Worm (Caenorhabditis elegans) whole organism, young adult: ENCODE results near the gene E03H12.5.

Source experiments
- B0035.1 ChIP-seq: sonication (generic microtip); optimal IDR thresholded peaks from 2 replicates; lab custom pipeline; 2016; ENCODE audit warnings: missing genetic modification characterization, mild to moderate bottlenecking, missing compliant biosample characterization, missing genotype, missing genetic modification reagents
- ama-1 ChIP-seq, 3 experiments: fragments of 150-350 bp in 1 of 3; sonication (generic microtip) in 2 of 3; optimal IDR thresholded peaks; 2 replicates each; lab custom pipeline; 2014 to 2018; ENCODE audit warnings: missing biosample characterization in 2 of 3, missing genetic modification characterization in 2 of 3, missing genetic modification reagents in 2 of 3
- let-607 ChIP-seq, 2 experiments: fragments of 200-800 bp in 1 of 2; sonication (Bioruptor generic) in 1 of 2; sonication (generic microtip) in 1 of 2; optimal IDR thresholded peaks; 2 replicates each; lab custom pipeline; 2016 to 2018; ENCODE audit warnings: mild to moderate bottlenecking in 2 of 2, missing compliant biosample characterization in 2 of 2, missing genetic modification characterization in 2 of 2, moderate library complexity in 2 of 2, missing genotype in 1 of 2
- lin-26 ChIP-seq: fragments of 200-800 bp; sonication (Bioruptor generic); IDR thresholded peaks from 2 replicates; pipeline ENCODE4 v1.3.6; 2022; ENCODE audit warnings: missing genetic modification reagents, missing genetic modification characterization, missing compliant biosample characterization
- nfya-1 ChIP-seq: sonication (generic microtip); optimal IDR thresholded peaks from 2 replicates; lab custom pipeline; 2017; ENCODE audit warnings: antibody characterized with exemption, missing compliant biosample characterization, missing genetic modification characterization, borderline replicate concordance; ENCODE audit not compliant: insufficient read depth
- nfya-2 ChIP-seq: fragments of 200-800 bp; sonication (Bioruptor generic); IDR thresholded peaks from 2 replicates; pipeline ENCODE4 v1.3.6; 2022; ENCODE audit warnings: missing genetic modification reagents, missing genetic modification characterization, missing compliant biosample characterization
- nhr-80 ChIP-seq: sonication (generic microtip); optimal IDR thresholded peaks from 2 replicates; lab custom pipeline; 2016; ENCODE audit warnings: missing genetic modification characterization, missing compliant biosample characterization
- nhr-90 ChIP-seq: sonication (generic microtip); optimal IDR thresholded peaks from 2 replicates; lab custom pipeline; 2016; ENCODE audit warnings: missing genotype, mild to moderate bottlenecking, missing genetic modification characterization, missing compliant biosample characterization
- pha-4 ChIP-seq: fragments of 150-350 bp; sonication (generic microtip); optimal IDR thresholded peaks from 2 replicates; lab custom pipeline; 2014; ENCODE audit warnings: missing biosample characterization, missing genetic modification reagents, missing genetic modification characterization
- sptf-2 ChIP-seq: fragments of 200-800 bp; sonication (Bioruptor generic); optimal IDR thresholded peaks from 2 replicates; lab custom pipeline; 2018; ENCODE audit warnings: mild to moderate bottlenecking, missing genetic modification characterization, missing compliant biosample characterization
- unc-62 ChIP-seq: fragments of 150-350 bp; optimal IDR thresholded peaks from 2 replicates; lab custom pipeline; 2014; ENCODE audit warnings: missing biosample characterization, missing genetic modification reagents, missing genetic modification characterization
- ztf-6 ChIP-seq: fragments of 200-800 bp; sonication (Bioruptor generic); IDR thresholded peaks from 2 replicates; pipeline ENCODE4 v1.3.6; 2022; ENCODE audit warnings: missing genetic modification reagents, missing genetic modification characterization, missing compliant biosample characterization

DNA sequence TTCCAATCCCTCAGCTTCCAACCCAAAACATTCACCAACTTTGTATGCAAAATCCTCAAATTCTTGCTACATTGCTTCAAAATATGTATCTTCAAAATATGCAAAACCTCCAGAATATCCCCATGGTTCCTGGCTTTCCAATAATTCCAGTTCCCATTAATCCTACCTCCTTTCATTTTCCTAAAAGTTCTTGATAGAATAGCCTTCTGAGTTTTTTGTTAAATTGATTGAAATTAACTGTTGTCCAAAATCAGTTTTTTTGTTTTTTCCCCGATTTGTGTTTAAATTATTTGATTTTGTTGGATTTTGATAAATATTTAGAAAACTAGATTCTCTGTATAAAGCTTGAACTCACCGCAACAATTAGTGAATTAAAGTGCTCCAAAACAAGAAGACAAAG lies 28.1 kb downstream of the E03H12.5 start:
- TF ChIP-seq ztf-6 (no peak), unc-62 (GFP tag; lab: Kevin White, UChicago) (no peak), let-607 (tag; optimal IDR thresholded peaks at IDR 0.05; lab: Kevin White, UChicago) (no peak), nfya-2 (no peak), lin-26 (GFP tag; lab: Robert Waterston, UW) (no peak), pha-4 (tag; lab: Kevin White, UChicago) (no peak), sptf-2 (GFP tag; lab: Kevin White, UChicago) (no peak), B0035.1 (tag; lab: Kevin White, UChicago) (no peak), ama-1 (optimal IDR thresholded peaks at IDR 0.05; lab: Kevin White, UChicago) (no peak), ama-1 (GFP tag; optimal IDR thresholded peaks at IDR 0.05; lab: Kevin White, UChicago) (no peak), nhr-80 (tag; lab: Kevin White, UChicago) (no peak), nfya-1 (tag; lab: Kevin White, UChicago) (no peak), nhr-90 (tag; lab: Kevin White, UChicago) (no peak)
